Worm (Caenorhabditis elegans) whole organism, late embryonic: ENCODE results near the gene C32B5.7.

Source experiments
- F13H6.1 ChIP-seq: sonication (generic microtip); optimal IDR thresholded peaks from 2 replicates; lab custom pipeline; 2016; ENCODE audit warnings: missing genetic modification characterization, missing compliant biosample characterization
- ahr-1 ChIP-seq: sonication (generic microtip); optimal IDR thresholded peaks from 2 replicates; lab custom pipeline; 2016; ENCODE audit warnings: missing genetic modification characterization, missing compliant biosample characterization
- dmd-4 ChIP-seq: sonication (generic microtip); optimal IDR thresholded peaks from 2 replicates; lab custom pipeline; 2016; ENCODE audit warnings: borderline replicate concordance, missing genetic modification characterization, missing compliant biosample characterization
- ets-4 ChIP-seq: sonication (generic microtip); optimal IDR thresholded peaks from 2 replicates; lab custom pipeline; 2016; ENCODE audit warnings: missing genetic modification characterization, missing compliant biosample characterization
- fkh-10 ChIP-seq: fragments of 150-350 bp; optimal IDR thresholded peaks from 2 replicates; lab custom pipeline; 2014; ENCODE audit warnings: missing biosample characterization, missing genetic modification reagents, missing genetic modification characterization
- hlh-13 ChIP-seq: fragments of 200-800 bp; sonication (Bioruptor generic); optimal IDR thresholded peaks from 2 replicates; lab custom pipeline; 2018; ENCODE audit warnings: mild to moderate bottlenecking, missing genetic modification characterization, missing compliant biosample characterization
- lim-6 ChIP-seq: sonication (generic microtip); optimal IDR thresholded peaks from 2 replicates; lab custom pipeline; 2016; ENCODE audit warnings: missing genetic modification characterization, missing compliant biosample characterization
- ref-2 ChIP-seq: sonication (generic microtip); optimal IDR thresholded peaks from 2 replicates; lab custom pipeline; 2016; ENCODE audit warnings: missing genetic modification characterization, missing compliant biosample characterization
- sox-4 ChIP-seq: sonication (generic microtip); optimal IDR thresholded peaks from 2 replicates; lab custom pipeline; 2017; ENCODE audit warnings: mild to moderate bottlenecking, missing genetic modification characterization, inconsistent platforms, missing compliant biosample characterization

- TF ChIP-seq sox-4 (tag; lab: Kevin White, UChicago) (no peak), dmd-4 (tag; lab: Kevin White, UChicago) (no peak), ahr-1 (tag; lab: Kevin White, UChicago) (no peak), ref-2 (tag; lab: Kevin White, UChicago) (no peak), F13H6.1 (tag; lab: Kevin White, UChicago) (no peak), hlh-13 (GFP tag; lab: Kevin White, UChicago) (no peak), fkh-10 (GFP tag; lab: Kevin White, UChicago) (no peak), lim-6 (no peak), ets-4 (tag; lab: Kevin White, UChicago) (no peak)
Observed at ce11 chrII:1001351-1001750, 41.0 kb downstream of the C32B5.7 start, which contains the start of the genes fbxb-30 and F45D11.5.
